Fruit fly (Drosophila melanogaster): Measurements from ENCODE around the gene CG43725.

The CG43725 gene

DNA sequence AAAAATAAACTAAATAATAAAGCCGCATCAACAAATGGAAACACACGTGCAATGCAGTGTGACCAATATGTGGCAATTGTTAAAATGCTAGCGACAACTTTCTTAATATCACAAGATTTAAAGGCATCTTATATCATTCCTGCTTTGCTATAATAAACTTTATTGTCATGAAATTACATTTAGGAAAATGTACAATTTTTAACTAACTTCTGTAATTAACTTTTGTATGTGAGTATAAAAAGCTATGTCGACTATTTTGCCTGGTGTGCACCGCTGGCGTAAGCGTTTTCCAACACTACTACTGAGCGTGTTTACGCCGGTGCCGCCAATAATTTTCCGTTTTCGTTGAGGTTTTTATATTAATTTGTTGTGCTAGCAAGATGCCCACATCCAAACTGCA lies 48.2 kb downstream of the CG43725 start, which contains the start of the genes Csl4 and Nup160 (continued):
- TF ChIP-seq CG8089 (GFP tag; optimal IDR thresholded peaks at IDR 0.05) (peak; percentile 69), Antp (GFP tag; optimal IDR thresholded peaks at IDR 0.05) (peak; percentile 91), CG7556 (GFP tag; optimal IDR thresholded peaks at IDR 0.05) (no peak), PHDP (tag; optimal IDR thresholded peaks at IDR 0.05) (peak; percentile 75), CG17829 (tag; optimal IDR thresholded peaks at IDR 0.05) (peak; percentile 64), GATAe (GFP tag; conservative IDR thresholded peaks at IDR 0.05) (no peak), CG16779 (GFP tag; IDR thresholded peaks at IDR 0.05) (peak; percentile 61; the same call in 1 of the 2 replicates), HLH3B (GFP tag; IDR thresholded peaks at IDR 0.05) (peak; percentile 74), tap (tag; optimal IDR thresholded peaks at IDR 0.05) (no peak), grn (GFP tag; optimal IDR thresholded peaks at IDR 0.05) (no peak), CG4404 (GFP tag; IDR thresholded peaks at IDR 0.05) (peak; percentile 18; the same call in 1 of the 2 replicates), CG3847 (GFP tag; IDR thresholded peaks at IDR 0.05) (peak; percentile 88), CG33213 (GFP tag; optimal IDR thresholded peaks at IDR 0.05) (peak; percentile 78), fu2 (GFP tag; optimal IDR thresholded peaks at IDR 0.05) (peak; percentile 85), CG13287 (GFP tag; IDR thresholded peaks at IDR 0.05; ENCODE audit: partially characterized antibody) (peak; percentile 71), al (GFP tag; IDR thresholded peaks at IDR 0.05) (peak; percentile 69), H15 (GFP tag; IDR thresholded peaks at IDR 0.05) (peak; percentile 65; the same call in 1 of the 3 replicates), ken (GFP tag; IDR thresholded peaks at IDR 0.05) (peak; percentile 85), CG1529 (GFP tag; optimal IDR thresholded peaks at IDR 0.05) (no peak), toy (GFP tag; IDR thresholded peaks at IDR 0.05) (0 out of 2 replicates have a peak, but pooled peaks have one; percentile 33), chif (GFP tag; optimal IDR thresholded peaks at IDR 0.05) (peak; percentile 78 to 79), Elba2 (GFP tag; optimal IDR thresholded peaks at IDR 0.05) (peak; percentile 55), CG17802 (tag; optimal IDR thresholded peaks at IDR 0.05) (peak; percentile 2), fd3F (GFP tag; optimal IDR thresholded peaks at IDR 0.05) (peak; percentile 54), ato (GFP tag; IDR thresholded peaks at IDR 0.05; ENCODE audit: partially characterized antibody) (no peak), CG4820 (GFP tag; optimal IDR thresholded peaks at IDR 0.05) (peak; percentile 69), chm (GFP tag; IDR thresholded peaks at IDR 0.05) (0 out of 2 replicates have a peak, but pooled peaks have one; percentile 25), CG4707 (GFP tag; optimal IDR thresholded peaks at IDR 0.05) (no peak), prd (optimal IDR thresholded peaks at IDR 0.05) (no peak), prd (GFP tag; IDR thresholded peaks at IDR 0.05) (peak; percentile 86), sqz (GFP tag; optimal IDR thresholded peaks at IDR 0.05) (no peak), CG9797 (GFP tag; optimal IDR thresholded peaks at IDR 0.05) (peak; percentile 62), MTF-1 (GFP tag; optimal IDR thresholded peaks at IDR 0.05; ENCODE audit: borderline replicate concordance) (no peak), CG11696 (GFP tag; IDR thresholded peaks at IDR 0.05) (0 out of 2 replicates have a peak, but pooled peaks have one; percentile 8), twi (tag; optimal IDR thresholded peaks at IDR 0.05) (no peak), CG10209 (GFP tag; optimal IDR thresholded peaks at IDR 0.05) (peak; percentile 73), CG18262 (tag; optimal IDR thresholded peaks at IDR 0.05) (no peak), Spps (tag; optimal IDR thresholded peaks at IDR 0.05) (peak; percentile 40), CG6791 (GFP tag; IDR thresholded peaks at IDR 0.05; ENCODE audit: partially characterized antibody) (no peak), chinmo (GFP tag; IDR thresholded peaks at IDR 0.05; ENCODE audit: partially characterized antibody) (no peak), CG4424 (GFP tag; optimal IDR thresholded peaks at IDR 0.05) (peak; percentile 77), hth (optimal IDR thresholded peaks at IDR 0.05) (no peak), Scr (GFP tag; IDR thresholded peaks at IDR 0.05; ENCODE audit: partially characterized antibody) (peak; percentile 36), ci (GFP tag; IDR thresholded peaks at IDR 0.05) (peak; percentile 81), CG7928 (GFP tag; optimal IDR thresholded peaks at IDR 0.05) (peak; percentile 50), CHES-1-like (GFP tag; optimal IDR thresholded peaks at IDR 0.05) (peak; percentile 88), CG3995 (GFP tag; optimal IDR thresholded peaks at IDR 0.05) (peak; percentile 57), crc (GFP tag; optimal IDR thresholded peaks at IDR 0.05) (peak; percentile 57), pfk (GFP tag; optimal IDR thresholded peaks at IDR 0.05) (no peak), Hmr (GFP tag; optimal IDR thresholded peaks at IDR 0.05) (no peak), kah (GFP tag; optimal IDR thresholded peaks at IDR 0.05) (no peak)
